Worm (Caenorhabditis elegans): ENCODE data around the gene cest-31.

- TF ChIP-seq flt-1 (GFP tag; IDR thresholded peaks at IDR 0.05) (no peak), cog-1 (tag; optimal IDR thresholded peaks at IDR 0.05) (no peak), T22C8.4 (GFP tag; IDR thresholded peaks at IDR 0.05) (no peak)
Observed at ce11 chrV:6673967-6674366, at the start of gene cest-31.

All from whole organism, midembryonic.